Fruit fly (Drosophila melanogaster): ENCODE measurements around the gene jumu.
"Not testable (repeated sequence)": the region's sequence is repeated elsewhere in the genome, so short reads cannot be mapped to it uniquely, and the experiment has no call there.

dm6 chr3R:10348461-10348860, 1.5 kb upstream of the jumu start, which contains the start of gene CG31406:
- not testable (repeated sequence) for TF ChIP-seq CG8478, CTCF (optimal IDR thresholded peaks at IDR 0.05)

Measured in S2 (cell line).